Worm (Caenorhabditis elegans): ENCODE measurements around the gene tth-1.

tth-1 gene

ce11 chrX:8404308-8405085 lies 19.0 kb downstream of the tth-1 start (continued):
- TF ChIP-seq crh-2 (tag; optimal IDR thresholded peaks at IDR 0.05) (peak; percentile 92), sem-4 (tag; optimal IDR thresholded peaks at IDR 0.05) (peak; percentile 72), nhr-237 (tag; optimal IDR thresholded peaks at IDR 0.05) (no peak), ztf-1 (GFP tag; conservative IDR thresholded peaks at IDR 0.05) (no peak), elt-1 (tag; optimal IDR thresholded peaks at IDR 0.05) (no peak), skn-1 (tag; optimal IDR thresholded peaks at IDR 0.05) (no peak), sma-9 (GFP tag; optimal IDR thresholded peaks at IDR 0.05) (peak; percentile 93), sma-9 (tag; optimal IDR thresholded peaks at IDR 0.05) (no peak), mbf-1 (tag; optimal IDR thresholded peaks at IDR 0.05) (no peak), nhr-77 (tag; optimal IDR thresholded peaks at IDR 0.05) (no peak), nhr-6 (tag; optimal IDR thresholded peaks at IDR 0.05) (peak; percentile 93)

- no peak for TF ChIP-seq zag-1 (tag; optimal IDR thresholded peaks at IDR 0.05)
- no peak for TF ChIP-seq ZK546.5 (tag; optimal IDR thresholded peaks at IDR 0.05)
- no peak for TF ChIP-seq fos-1 (tag; optimal IDR thresholded peaks at IDR 0.05)
- no peak for TF ChIP-seq lsy-2 (tag; optimal IDR thresholded peaks at IDR 0.05)
- no peak for TF ChIP-seq nhr-11 (tag; optimal IDR thresholded peaks at IDR 0.05)
- no peak for TF ChIP-seq nhr-25 (tag; optimal IDR thresholded peaks at IDR 0.05)
- no peak for TF ChIP-seq unc-62 (GFP tag; optimal IDR thresholded peaks at IDR 0.05)
- no peak for TF ChIP-seq lin-13 (GFP tag; optimal IDR thresholded peaks at IDR 0.05)
- no peak for TF ChIP-seq mdl-1 (tag; optimal IDR thresholded peaks at IDR 0.05)
- no peak for TF ChIP-seq ztf-4 (tag; optimal IDR thresholded peaks at IDR 0.05)
- TF ChIP-seq nhr-10 (tag; optimal IDR thresholded peaks at IDR 0.05) = no peak
- TF ChIP-seq elt-3 (tag; optimal IDR thresholded peaks at IDR 0.05) = no peak
- TF ChIP-seq lin-11 (tag; optimal IDR thresholded peaks at IDR 0.05) = no peak
Observed at ce11 chrX:8394279-8394678, 29.3 kb downstream of the tth-1 start.

- TF ChIP-seq fos-1 (tag; optimal IDR thresholded peaks at IDR 0.05) = peak; percentile 87
- no peak for TF ChIP-seq unc-62 (GFP tag; optimal IDR thresholded peaks at IDR 0.05)
- TF ChIP-seq crh-2 (tag; optimal IDR thresholded peaks at IDR 0.05) = peak; percentile 20
Observed at ce11 chrX:8392539-8392996, 31.0 kb downstream of the tth-1 start, which contains the start of gene wrk-1. Gene wrk-1 (minus strand): TSS chrX:8392589.

- TF ChIP-seq lin-11 (tag; optimal IDR thresholded peaks at IDR 0.05) (no peak), snpc-4 (tag; optimal IDR thresholded peaks at IDR 0.05) (no peak)
Observed at ce11 chrX:8391505-8391904, 32.0 kb downstream of the tth-1 start.

ce11 chrX:8390508-8390907 lies 33.0 kb downstream of the tth-1 start:
- TF ChIP-seq skn-1 (tag; optimal IDR thresholded peaks at IDR 0.05) (no peak), ztf-1 (GFP tag; conservative IDR thresholded peaks at IDR 0.05) (no peak), R02D3.7 (tag; optimal IDR thresholded peaks at IDR 0.05) (no peak)

ce11 chrX:8386068-8386851 lies 37.3 kb downstream of the tth-1 start:
- no peak for TF ChIP-seq ztf-4 (tag; optimal IDR thresholded peaks at IDR 0.05)
- TF ChIP-seq nhr-21 (tag; optimal IDR thresholded peaks at IDR 0.05) = peak; percentile 48
- no peak for TF ChIP-seq aly-2 (tag; optimal IDR thresholded peaks at IDR 0.05)
- TF ChIP-seq nhr-11 (tag; optimal IDR thresholded peaks at IDR 0.05) = no peak
- no peak for TF ChIP-seq nhr-25 (tag; optimal IDR thresholded peaks at IDR 0.05)
- no peak for TF ChIP-seq alr-1 (tag; optimal IDR thresholded peaks at IDR 0.05)
- TF ChIP-seq nhr-77 (tag; optimal IDR thresholded peaks at IDR 0.05) = no peak
- TF ChIP-seq unc-62 (GFP tag; optimal IDR thresholded peaks at IDR 0.05) = no peak
- peak; percentile 12 for TF ChIP-seq C34F6.9 (tag; optimal IDR thresholded peaks at IDR 0.05)
- peak; percentile 53 for TF ChIP-seq sma-9 (GFP tag; optimal IDR thresholded peaks at IDR 0.05)
- no peak for TF ChIP-seq sma-9 (tag; optimal IDR thresholded peaks at IDR 0.05)
- TF ChIP-seq fos-1 (tag; optimal IDR thresholded peaks at IDR 0.05) = peak; percentile 44
- TF ChIP-seq ama-1 (optimal IDR thresholded peaks at IDR 0.05) = no peak
- TF ChIP-seq snpc-4 (tag; optimal IDR thresholded peaks at IDR 0.05) = no peak
- no peak for TF ChIP-seq unc-39 (tag; optimal IDR thresholded peaks at IDR 0.05)
- no peak for TF ChIP-seq ceh-16 (tag; optimal IDR thresholded peaks at IDR 0.05)
- TF ChIP-seq elt-3 (tag; optimal IDR thresholded peaks at IDR 0.05) = no peak
- TF ChIP-seq unc-55 (GFP tag; optimal IDR thresholded peaks at IDR 0.05) = peak; percentile 20
- TF ChIP-seq mab-5 (tag; optimal IDR thresholded peaks at IDR 0.05) = no peak
- no peak for TF ChIP-seq sma-3 (GFP tag; optimal IDR thresholded peaks at IDR 0.05)
- no peak for TF ChIP-seq lin-39 (tag; optimal IDR thresholded peaks at IDR 0.05)
- TF ChIP-seq nhr-6 (tag; optimal IDR thresholded peaks at IDR 0.05) = no peak
- peak; percentile 4 for TF ChIP-seq Y55F3AM.14 (GFP tag; optimal IDR thresholded peaks at IDR 0.05)
- TF ChIP-seq ztf-1 (GFP tag; conservative IDR thresholded peaks at IDR 0.05) = no peak
- no peak for TF ChIP-seq dmd-4 (tag; optimal IDR thresholded peaks at IDR 0.05)
- no peak for TF ChIP-seq nhr-10 (tag; optimal IDR thresholded peaks at IDR 0.05)
- TF ChIP-seq blmp-1 (tag; optimal IDR thresholded peaks at IDR 0.05; ENCODE audit: insufficient read depth) = no peak

Data from whole organism, L2 larva.